Worm (Caenorhabditis elegans) whole organism, late embryonic: Measurements from ENCODE around the gene T28D9.1.
A peak's percentile ranks its signal among the peaks of the same experiment; 100 is the strongest.

Source experiments
- C08G9.2 ChIP-seq: sonication (generic microtip); optimal IDR thresholded peaks from 2 replicates; lab custom pipeline; 2016; ENCODE audit warnings: mild to moderate bottlenecking, missing genetic modification characterization, moderate library complexity, missing compliant biosample characterization
- F13H6.1 ChIP-seq: sonication (generic microtip); optimal IDR thresholded peaks from 2 replicates; lab custom pipeline; 2016; ENCODE audit warnings: missing genetic modification characterization, missing compliant biosample characterization
- K09A11.1 ChIP-seq: sonication (generic microtip); optimal IDR thresholded peaks from 2 replicates; lab custom pipeline; 2017; ENCODE audit warnings: antibody characterized with exemption, mild to moderate bottlenecking, missing genetic modification characterization, missing compliant biosample characterization; ENCODE audit not compliant: insufficient read depth
- T23F11.4 ChIP-seq: fragments of 200-800 bp; sonication (Bioruptor generic); optimal IDR thresholded peaks from 2 replicates; lab custom pipeline; 2018; ENCODE audit warnings: mild to moderate bottlenecking, missing genetic modification characterization, missing compliant biosample characterization
- Y22D7AL.16 ChIP-seq: sonication (generic microtip); optimal IDR thresholded peaks from 2 replicates; lab custom pipeline; 2016; ENCODE audit warnings: missing genetic modification characterization, missing compliant biosample characterization
- ahr-1 ChIP-seq: sonication (generic microtip); optimal IDR thresholded peaks from 2 replicates; lab custom pipeline; 2016; ENCODE audit warnings: missing genetic modification characterization, missing compliant biosample characterization
- ceh-14 ChIP-seq: sonication (generic microtip); optimal IDR thresholded peaks from 2 replicates; lab custom pipeline; 2016; ENCODE audit warnings: missing genotype, missing genetic modification characterization, missing compliant biosample characterization
- ceh-18 ChIP-seq: sonication (generic microtip); optimal IDR thresholded peaks from 2 replicates; lab custom pipeline; 2016; ENCODE audit warnings: missing genetic modification characterization, missing compliant biosample characterization
- ceh-2 ChIP-seq: sonication (generic microtip); optimal IDR thresholded peaks from 2 replicates; lab custom pipeline; 2016; ENCODE audit warnings: missing genotype, missing genetic modification characterization, missing compliant biosample characterization
- ceh-30 ChIP-seq: fragments of 150-350 bp; optimal IDR thresholded peaks from 2 replicates; lab custom pipeline; 2014; ENCODE audit warnings: missing biosample characterization, missing genetic modification characterization
- ceh-31 ChIP-seq: sonication (generic microtip); optimal IDR thresholded peaks from 2 replicates; lab custom pipeline; 2016; ENCODE audit warnings: missing genetic modification characterization, missing compliant biosample characterization
- ceh-34 ChIP-seq: sonication (generic microtip); optimal IDR thresholded peaks from 2 replicates; lab custom pipeline; 2016; ENCODE audit warnings: mild to moderate bottlenecking, missing genetic modification characterization, missing compliant biosample characterization
- ceh-45 ChIP-seq: fragments of 200-800 bp; sonication (Bioruptor generic); IDR thresholded peaks from 2 replicates; pipeline ENCODE4 v1.3.6; 2022; ENCODE audit warnings: missing genetic modification reagents, missing genetic modification characterization, missing compliant biosample characterization
- ceh-9 ChIP-seq: sonication (generic microtip); optimal IDR thresholded peaks from 2 replicates; lab custom pipeline; 2016; ENCODE audit warnings: mild to moderate bottlenecking, missing genetic modification characterization, inconsistent platforms, missing compliant biosample characterization
- dmd-4 ChIP-seq: sonication (generic microtip); optimal IDR thresholded peaks from 2 replicates; lab custom pipeline; 2016; ENCODE audit warnings: borderline replicate concordance, missing genetic modification characterization, missing compliant biosample characterization
- elt-2 ChIP-seq: sonication (generic microtip); optimal IDR thresholded peaks from 2 replicates; lab custom pipeline; 2016; ENCODE audit warnings: missing genetic modification reagents, missing genetic modification characterization, missing compliant biosample characterization
- elt-4 ChIP-seq: sonication (generic microtip); optimal IDR thresholded peaks from 2 replicates; lab custom pipeline; 2016; ENCODE audit warnings: missing genetic modification characterization, missing compliant biosample characterization
- eyg-1 ChIP-seq: sonication (generic microtip); optimal IDR thresholded peaks from 2 replicates; lab custom pipeline; 2016; ENCODE audit warnings: missing genotype, missing genetic modification characterization, missing compliant biosample characterization
- fkh-6 ChIP-seq: sonication (generic microtip); optimal IDR thresholded peaks from 2 replicates; lab custom pipeline; 2016; ENCODE audit warnings: missing genetic modification characterization, missing compliant biosample characterization
- gmeb-2 ChIP-seq: sonication (generic microtip); optimal IDR thresholded peaks from 2 replicates; lab custom pipeline; 2016; ENCODE audit warnings: missing genetic modification characterization, inconsistent platforms, missing compliant biosample characterization
- hlh-8 ChIP-seq: sonication (generic microtip); optimal IDR thresholded peaks from 2 replicates; lab custom pipeline; 2016; ENCODE audit warnings: missing genotype, missing genetic modification characterization, missing compliant biosample characterization
- lin-11 ChIP-seq: fragments of 200-800 bp; sonication (Bioruptor generic); optimal IDR thresholded peaks from 2 replicates; lab custom pipeline; 2018; ENCODE audit warnings: mild to moderate bottlenecking, missing genetic modification characterization, missing compliant biosample characterization
- madf-2 ChIP-seq: sonication (generic microtip); optimal IDR thresholded peaks from 2 replicates; lab custom pipeline; 2017; ENCODE audit warnings: missing genetic modification characterization, missing compliant biosample characterization
- mec-3 ChIP-seq: sonication (generic microtip); optimal IDR thresholded peaks from 2 replicates; lab custom pipeline; 2016; ENCODE audit warnings: borderline replicate concordance, missing genetic modification characterization, missing compliant biosample characterization
- nfya-1 ChIP-seq: sonication (generic microtip); optimal IDR thresholded peaks from 2 replicates; lab custom pipeline; 2017; ENCODE audit warnings: missing genetic modification characterization, mild to moderate bottlenecking, missing compliant biosample characterization, antibody characterized with exemption, moderate library complexity
- nhr-11 ChIP-seq: fragments of 150-350 bp; optimal IDR thresholded peaks from 2 replicates; lab custom pipeline; 2014; ENCODE audit warnings: missing biosample characterization, missing genetic modification characterization
- nhr-232 ChIP-seq: sonication (generic microtip); optimal IDR thresholded peaks from 2 replicates; lab custom pipeline; 2016; ENCODE audit warnings: missing genetic modification characterization, missing compliant biosample characterization
- npax-4 ChIP-seq: sonication (generic microtip); optimal IDR thresholded peaks from 2 replicates; lab custom pipeline; 2016; ENCODE audit warnings: missing genetic modification characterization, missing compliant biosample characterization
- odd-2 ChIP-seq: sonication (generic microtip); optimal IDR thresholded peaks from 2 replicates; lab custom pipeline; 2017; ENCODE audit warnings: antibody characterized with exemption, mild to moderate bottlenecking, missing genetic modification characterization, missing compliant biosample characterization
- pag-3 ChIP-seq: sonication (generic microtip); optimal IDR thresholded peaks from 2 replicates; lab custom pipeline; 2016; ENCODE audit warnings: missing compliant biosample characterization, missing genetic modification characterization, borderline replicate concordance
- pha-2 ChIP-seq: sonication (generic microtip); optimal IDR thresholded peaks from 2 replicates; lab custom pipeline; 2017; ENCODE audit warnings: mild to moderate bottlenecking, missing genetic modification characterization, missing compliant biosample characterization
- pha-4 ChIP-seq: fragments of 150-350 bp; optimal IDR thresholded peaks from 2 replicates; lab custom pipeline; 2018; ENCODE audit warnings: missing biosample characterization, missing genetic modification reagents, missing genetic modification characterization
- pqm-1 ChIP-seq: sonication (generic microtip); optimal IDR thresholded peaks from 2 replicates; lab custom pipeline; 2016; ENCODE audit warnings: missing genetic modification characterization, missing compliant biosample characterization
- pros-1 ChIP-seq: fragments of 150-350 bp; optimal IDR thresholded peaks from 2 replicates; lab custom pipeline; 2014; ENCODE audit warnings: missing biosample characterization, missing genetic modification reagents, missing genetic modification characterization
- tbx-7 ChIP-seq: sonication (generic microtip); optimal IDR thresholded peaks from 2 replicates; lab custom pipeline; 2016; ENCODE audit warnings: missing genotype, missing genetic modification characterization, missing compliant biosample characterization
- unc-3 ChIP-seq, 2 experiments: fragments of 200-800 bp in 1 of 2; sonication (Bioruptor generic) in 1 of 2; sonication (generic microtip) in 1 of 2; conservative IDR thresholded peaks in 1 of 2; optimal IDR thresholded peaks in 1 of 2; 2 replicates each; pipeline versions ENCODE4 v1.3.6 to Lab custom; 2016 to 2022; ENCODE audit warnings: missing compliant biosample characterization in 2 of 2, missing genetic modification characterization in 2 of 2, missing genetic modification reagents in 1 of 2
- unc-42 ChIP-seq: sonication (generic microtip); optimal IDR thresholded peaks from 2 replicates; lab custom pipeline; 2016; ENCODE audit warnings: missing genotype, missing genetic modification characterization, missing compliant biosample characterization
- ztf-16 ChIP-seq: sonication (generic microtip); optimal IDR thresholded peaks from 2 replicates; lab custom pipeline; 2017; ENCODE audit warnings: missing genetic modification characterization, missing compliant biosample characterization

T28D9.1 gene

ce11 chrII:6491817-6492452 lies at the start of gene T28D9.1, which contains the start of gene T28D9.11 (continued):
- TF ChIP-seq ceh-45 (GFP tag; lab: Robert Waterston, UW) (no peak), unc-42 (tag; lab: Kevin White, UChicago) (peak; percentile 46), ceh-9 (tag; lab: Kevin White, UChicago) (no peak), lin-11 (tag; lab: Kevin White, UChicago) (no peak), C08G9.2 (tag; lab: Kevin White, UChicago) (peak; percentile 49), elt-4 (tag; lab: Kevin White, UChicago) (no peak), ceh-14 (tag; lab: Kevin White, UChicago) (peak; percentile 75), F13H6.1 (tag; lab: Kevin White, UChicago) (no peak), eyg-1 (tag; lab: Kevin White, UChicago) (peak; percentile 7), fkh-6 (peak; percentile 12), pha-2 (tag; lab: Kevin White, UChicago) (no peak), ahr-1 (tag; lab: Kevin White, UChicago) (no peak), Y22D7AL.16 (tag; lab: Kevin White, UChicago) (no peak), T23F11.4 (GFP tag; lab: Kevin White, UChicago) (peak; percentile 38), ztf-16 (tag; lab: Kevin White, UChicago) (no peak), ceh-31 (tag; lab: Kevin White, UChicago) (peak; percentile 80), ceh-30 (no peak), pros-1 (tag; lab: Kevin White, UChicago) (peak; percentile 49)
- TF ChIP-seq, all 69 proteins: peak for 31

DNA sequence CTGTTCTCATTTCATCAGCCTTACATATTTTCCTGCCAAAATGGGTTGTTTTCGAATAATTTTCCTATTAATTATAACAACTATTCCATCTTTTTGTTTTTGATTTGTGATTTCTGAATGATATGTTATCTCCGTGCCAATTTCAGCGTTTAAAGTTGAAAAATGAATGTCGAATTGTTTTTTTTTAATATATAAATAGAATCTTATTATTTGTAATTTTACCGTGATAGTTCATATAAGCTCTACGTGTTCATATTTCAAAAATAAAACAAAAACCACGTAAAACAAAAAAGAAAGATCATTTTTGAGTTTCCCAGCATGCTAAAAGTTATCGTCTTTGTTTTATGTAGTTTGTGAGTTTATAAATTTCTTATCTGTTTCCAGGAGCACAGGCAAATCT lies 48.5 kb upstream of the T28D9.1 start, which contains the start of gene K06A1.2:
K06A1.2 (plus strand) TSS at position 301 of the 400 bp plus-strand sequence.
- no peak for TF ChIP-seq nhr-232 (tag; lab: Kevin White, UChicago)
- no peak for TF ChIP-seq npax-4
- no peak for TF ChIP-seq unc-42 (tag; lab: Kevin White, UChicago)
- no peak for TF ChIP-seq ahr-1 (tag; lab: Kevin White, UChicago)
- TF ChIP-seq nfya-1 = no peak
- TF ChIP-seq madf-2 (tag; lab: Kevin White, UChicago) = no peak
- no peak for TF ChIP-seq elt-2
- no peak for TF ChIP-seq gmeb-2 (tag; lab: Kevin White, UChicago)
- no peak for TF ChIP-seq ceh-14 (tag; lab: Kevin White, UChicago)
- no peak for TF ChIP-seq nhr-11

DNA sequence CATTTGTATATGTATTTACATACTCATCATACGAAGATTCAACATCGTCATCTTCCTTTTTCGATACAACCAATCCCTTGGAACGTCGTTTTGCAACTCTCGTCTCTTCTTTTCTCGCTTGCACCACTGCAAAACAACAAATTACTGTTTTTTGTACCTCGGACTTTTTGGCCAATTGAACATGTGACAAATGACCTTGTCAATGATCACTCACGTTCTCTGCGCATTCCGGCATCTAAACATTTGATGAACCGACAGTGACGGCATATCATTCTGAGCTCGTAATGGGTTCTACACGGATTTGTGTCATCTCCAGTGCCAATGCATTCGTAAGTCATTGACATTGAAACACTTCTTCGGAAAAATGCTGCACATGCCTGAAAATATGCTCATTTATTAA lies 44.0 kb upstream of the T28D9.1 start:
- no peak for TF ChIP-seq npax-4
- TF ChIP-seq pag-3 = no peak
- TF ChIP-seq ceh-34 = no peak
- no peak for TF ChIP-seq ztf-16 (tag; lab: Kevin White, UChicago)
- TF ChIP-seq mec-3 (tag; lab: Kevin White, UChicago) = no peak
- no peak for TF ChIP-seq Y22D7AL.16 (tag; lab: Kevin White, UChicago)
- TF ChIP-seq pha-2 (tag; lab: Kevin White, UChicago) = no peak
- TF ChIP-seq T23F11.4 (GFP tag; lab: Kevin White, UChicago) = no peak
- TF ChIP-seq nfya-1 = no peak
- TF ChIP-seq ceh-2 (tag; lab: Kevin White, UChicago) = no peak
- TF ChIP-seq dmd-4 (tag; lab: Kevin White, UChicago) = no peak
- TF ChIP-seq pqm-1 (tag; lab: Kevin White, UChicago) = no peak
- TF ChIP-seq fkh-6 = no peak
- TF ChIP-seq hlh-8 (tag; lab: Kevin White, UChicago) = no peak
- no peak for TF ChIP-seq K09A11.1 (tag; lab: Kevin White, UChicago)
- TF ChIP-seq odd-2 (tag; lab: Kevin White, UChicago) = no peak
- no peak for TF ChIP-seq gmeb-2 (tag; lab: Kevin White, UChicago)
- TF ChIP-seq ceh-18 (tag; lab: Kevin White, UChicago) = no peak

ce11 chrII:6448656-6449055 lies 43.5 kb upstream of the T28D9.1 start:
- TF ChIP-seq odd-2 (tag; lab: Kevin White, UChicago) (no peak), nfya-1 (no peak), elt-4 (tag; lab: Kevin White, UChicago) (no peak), pha-4 (tag; lab: Kevin White, UChicago) (no peak), tbx-7 (no peak), unc-3 (GFP tag; conservative IDR thresholded peaks at IDR 0.05; lab: Robert Waterston, UW) (no peak), unc-3 (tag; optimal IDR thresholded peaks at IDR 0.05; lab: Kevin White, UChicago) (no peak)
- TF ChIP-seq, all 69 proteins: peak for 0
